Worm (Caenorhabditis elegans) whole organism, L2 larva: ENCODE measurements around the gene ckb-1.

Source experiments
- C34F6.9 ChIP-seq: fragments of 150-350 bp; optimal IDR thresholded peaks from 2 replicates; lab custom pipeline; 2014; ENCODE audit warnings: missing biosample characterization, missing genetic modification characterization
- R02D3.7 ChIP-seq: fragments of 150-350 bp; optimal IDR thresholded peaks from 2 replicates; lab custom pipeline; 2014; ENCODE audit warnings: missing biosample characterization, missing genetic modification characterization
- ama-1 ChIP-seq: fragments of 150-350 bp; optimal IDR thresholded peaks from 2 replicates; lab custom pipeline; 2018; ENCODE audit warnings: inconsistent platforms
- ceh-16 ChIP-seq: fragments of 150-350 bp; optimal IDR thresholded peaks from 2 replicates; lab custom pipeline; 2014; ENCODE audit warnings: missing biosample characterization, missing genetic modification characterization
- elt-3 ChIP-seq: sonication (generic microtip); optimal IDR thresholded peaks from 2 replicates; lab custom pipeline; 2017; ENCODE audit warnings: missing biosample characterization, missing genetic modification characterization
- lin-39 ChIP-seq: fragments of 150-350 bp; optimal IDR thresholded peaks from 2 replicates; lab custom pipeline; 2014; ENCODE audit warnings: missing biosample characterization, missing genetic modification reagents, missing genetic modification characterization
- lsy-2 ChIP-seq, 2 experiments: fragments of 150-350 bp in 1 of 2; sonication (generic microtip) in 1 of 2; optimal IDR thresholded peaks; 2 replicates each; lab custom pipeline; 2014 to 2017; ENCODE audit warnings: missing biosample characterization in 2 of 2, missing genetic modification characterization in 2 of 2
- mab-5 ChIP-seq: fragments of 150-350 bp; optimal IDR thresholded peaks from 2 replicates; lab custom pipeline; 2014; ENCODE audit warnings: missing biosample characterization, missing genetic modification characterization
- nhr-77 ChIP-seq: fragments of 150-350 bp; optimal IDR thresholded peaks from 2 replicates; lab custom pipeline; 2014; ENCODE audit warnings: missing biosample characterization, missing genetic modification characterization
- unc-39 ChIP-seq: fragments of 150-350 bp; optimal IDR thresholded peaks from 2 replicates; lab custom pipeline; 2014; ENCODE audit warnings: missing biosample characterization, missing genetic modification characterization
- ztf-4 ChIP-seq: fragments of 150-350 bp; optimal IDR thresholded peaks from 2 replicates; lab custom pipeline; 2014; ENCODE audit warnings: missing biosample characterization, missing genetic modification characterization

ce11 chrIII:4323859-4324258 lies 41.2 kb upstream of the ckb-1 start, which contains the start of gene H38K22.9:
- TF ChIP-seq unc-39 (tag; lab: Kevin White, UChicago) (no peak), R02D3.7 (tag; lab: Kevin White, UChicago) (no peak), C34F6.9 (tag; lab: Kevin White, UChicago) (no peak), ztf-4 (tag; lab: Kevin White, UChicago) (no peak), ceh-16 (tag; lab: Kevin White, UChicago) (no peak), mab-5 (tag; lab: Kevin White, UChicago) (no peak), lsy-2 (tag; optimal IDR thresholded peaks at IDR 0.05; lab: Kevin White, UChicago) (no peak), elt-3 (tag; lab: Kevin White, UChicago) (no peak), ama-1 (lab: Kevin White, UChicago) (no peak), lin-39 (tag; lab: Kevin White, UChicago) (no peak), nhr-77 (tag; lab: Kevin White, UChicago) (no peak)
